Fruit fly (Drosophila melanogaster): ENCODE results near the gene heca.

heca gene

dm6 chr3R:30276482-30277282, 1.1 kb upstream of the heca start (continued):
- TF ChIP-seq toy (GFP tag; IDR thresholded peaks at IDR 0.05): no peak
- peak; percentile 50 for TF ChIP-seq CG13624 (GFP tag; optimal IDR thresholded peaks at IDR 0.05)
- TF ChIP-seq tna (GFP tag; IDR thresholded peaks at IDR 0.05; ENCODE audit: partially characterized antibody): no peak
- TF ChIP-seq dati (GFP tag; IDR thresholded peaks at IDR 0.05): peak; percentile 37; the same call in 1 of the 2 replicates
- no peak for TF ChIP-seq Dek (tag; optimal IDR thresholded peaks at IDR 0.05)
- TF ChIP-seq jumu (GFP tag; optimal IDR thresholded peaks at IDR 0.05): no peak
- TF ChIP-seq pum (GFP tag; optimal IDR thresholded peaks at IDR 0.05): peak; percentile 23
- TF ChIP-seq Sox102F (GFP tag; optimal IDR thresholded peaks at IDR 0.05): peak; percentile 36
- peak; percentile 46 for TF ChIP-seq CG33213 (GFP tag; optimal IDR thresholded peaks at IDR 0.05)
- no peak for TF ChIP-seq pfk (GFP tag; optimal IDR thresholded peaks at IDR 0.05)
- TF ChIP-seq ato (GFP tag; IDR thresholded peaks at IDR 0.05; ENCODE audit: partially characterized antibody): no peak; the same call in 1 of the 2 replicates
- peak; percentile 50 for TF ChIP-seq CG17912 (GFP tag; optimal IDR thresholded peaks at IDR 0.05)
- TF ChIP-seq Sin3A (optimal IDR thresholded peaks at IDR 0.05): no peak
- peak; percentile 37 for TF ChIP-seq CG12769 (tag; optimal IDR thresholded peaks at IDR 0.05)
- TF ChIP-seq CG4328 (GFP tag; optimal IDR thresholded peaks at IDR 0.05): no peak
- no peak for TF ChIP-seq ap (GFP tag; IDR thresholded peaks at IDR 0.05)
- peak; percentile 99 for TF ChIP-seq CG5180 (GFP tag; optimal IDR thresholded peaks at IDR 0.05)
- peak; percentile 37 for TF ChIP-seq Nf-YB (GFP tag; optimal IDR thresholded peaks at IDR 0.05)
- TF ChIP-seq gcm2 (GFP tag; optimal IDR thresholded peaks at IDR 0.05): peak; percentile 3
- no peak for TF ChIP-seq Stat92E (GFP tag; optimal IDR thresholded peaks at IDR 0.05)
- no peak for TF ChIP-seq Poxn (GFP tag; IDR thresholded peaks at IDR 0.05)
- TF ChIP-seq CG10267 (tag; optimal IDR thresholded peaks at IDR 0.05): no peak
- peak; percentile 43; the same call in 1 of the 2 replicates for TF ChIP-seq CG17328 (GFP tag; IDR thresholded peaks at IDR 0.05)
- TF ChIP-seq ATbp (GFP tag; optimal IDR thresholded peaks at IDR 0.05): peak; percentile 53
- TF ChIP-seq gem (tag; optimal IDR thresholded peaks at IDR 0.05): peak; percentile 39
- TF ChIP-seq cato (GFP tag; optimal IDR thresholded peaks at IDR 0.05; ENCODE audit: borderline replicate concordance): no peak
- peak; percentile 42 for TF ChIP-seq CG8290 (GFP tag; optimal IDR thresholded peaks at IDR 0.05)
- peak in 1 of 2 experiments; percentile 76 for TF ChIP-seq CG8290 (tag; optimal IDR thresholded peaks at IDR 0.05)
- no peak for TF ChIP-seq prd (optimal IDR thresholded peaks at IDR 0.05)
- TF ChIP-seq prd (GFP tag; IDR thresholded peaks at IDR 0.05): peak; percentile 35; the same call in 1 of the 3 replicates
- peak; percentile 35 for TF ChIP-seq MTF-1 (GFP tag; optimal IDR thresholded peaks at IDR 0.05; ENCODE audit: borderline replicate concordance)
- no peak for TF ChIP-seq CG4282 (GFP tag; optimal IDR thresholded peaks at IDR 0.05)
- no peak for TF ChIP-seq peb (GFP tag; IDR thresholded peaks at IDR 0.05)
- TF ChIP-seq Usf (GFP tag; optimal IDR thresholded peaks at IDR 0.05): no peak
- TF ChIP-seq twi (tag; optimal IDR thresholded peaks at IDR 0.05): peak; percentile 37
- TF ChIP-seq CG32532 (GFP tag; IDR thresholded peaks at IDR 0.05): peak; percentile 30; the same call in 1 of the 2 replicates
- no peak for TF ChIP-seq CG10321 (GFP tag; IDR thresholded peaks at IDR 0.05)
- TF ChIP-seq sim (GFP tag; IDR thresholded peaks at IDR 0.05): 0 out of 2 replicates have a peak, but pooled peaks have one; percentile 31
- TF ChIP-seq Dip2 (GFP tag; IDR thresholded peaks at IDR 0.05): no peak
- no peak for TF ChIP-seq CG9215 (GFP tag; IDR thresholded peaks at IDR 0.05)
- TF ChIP-seq slp2 (GFP tag; optimal IDR thresholded peaks at IDR 0.05): peak; percentile 56
- TF ChIP-seq zen2 (GFP tag; IDR thresholded peaks at IDR 0.05; ENCODE audit: partially characterized antibody): no peak
- TF ChIP-seq CG34376 (GFP tag; optimal IDR thresholded peaks at IDR 0.05): no peak
- TF ChIP-seq CG9797 (GFP tag; optimal IDR thresholded peaks at IDR 0.05): no peak
- no peak for TF ChIP-seq Ravus (GFP tag; IDR thresholded peaks at IDR 0.05)
- no peak for TF ChIP-seq CG3995 (GFP tag; optimal IDR thresholded peaks at IDR 0.05)
- peak; percentile 48 for TF ChIP-seq CG2120 (GFP tag; optimal IDR thresholded peaks at IDR 0.05)
- no peak for TF ChIP-seq Hmr (GFP tag; optimal IDR thresholded peaks at IDR 0.05)
- peak; percentile 17; the same call in 1 of the 3 replicates for TF ChIP-seq otp (GFP tag; IDR thresholded peaks at IDR 0.05)
